Fruit fly (Drosophila melanogaster): ENCODE data around the gene TP53INP.

dm6 chr3L:4399905-4400304 is 6.8 kb upstream of the TP53INP start:
- TF ChIP-seq tin (GFP tag; optimal IDR thresholded peaks at IDR 0.05) = no peak
- peak; percentile 6 for TF ChIP-seq CG11504 (tag; optimal IDR thresholded peaks at IDR 0.05)
- peak; percentile 30 for TF ChIP-seq CG7839 (tag; optimal IDR thresholded peaks at IDR 0.05)
- peak; percentile 44; the same call in 2 of the 3 replicates for TF ChIP-seq croc (GFP tag; conservative IDR thresholded peaks at IDR 0.05)
- peak; percentile 3 for TF ChIP-seq Lhr (GFP tag; optimal IDR thresholded peaks at IDR 0.05)
- peak; percentile 28 for TF ChIP-seq CG17359 (tag; optimal IDR thresholded peaks at IDR 0.05)
- no peak for TF ChIP-seq CG8944 (GFP tag; optimal IDR thresholded peaks at IDR 0.05)
